Worm (Caenorhabditis elegans) whole organism, L3 larva: ENCODE data around the gene blos-4.

ENCODE experiments used
- R02D3.7 ChIP-seq: fragments of 150-350 bp; optimal IDR thresholded peaks from 2 replicates; lab custom pipeline; 2014; ENCODE audit warnings: missing biosample characterization, missing genetic modification characterization
- ZK546.5 ChIP-seq: sonication (generic microtip); optimal IDR thresholded peaks from 2 replicates; lab custom pipeline; 2017; ENCODE audit warnings: missing biosample characterization, missing genetic modification characterization
- aly-2 ChIP-seq: fragments of 150-350 bp; optimal IDR thresholded peaks from 2 replicates; lab custom pipeline; 2014; ENCODE audit warnings: missing biosample characterization, missing genetic modification characterization
- ama-1 ChIP-seq: fragments of 150-350 bp; optimal IDR thresholded peaks from 2 replicates; lab custom pipeline; 2018
- ceh-16 ChIP-seq: sonication (generic microtip); optimal IDR thresholded peaks from 2 replicates; lab custom pipeline; 2017; ENCODE audit warnings: missing biosample characterization, missing genetic modification characterization
- ceh-28 ChIP-seq: fragments of 150-350 bp; optimal IDR thresholded peaks from 2 replicates; lab custom pipeline; 2014; ENCODE audit warnings: missing biosample characterization, missing genetic modification reagents, missing genetic modification characterization
- ceh-82 ChIP-seq: fragments of 150-350 bp; optimal IDR thresholded peaks from 2 replicates; lab custom pipeline; 2014; ENCODE audit warnings: missing biosample characterization, missing genetic modification characterization
- ceh-9 ChIP-seq: sonication (generic microtip); optimal IDR thresholded peaks from 2 replicates; lab custom pipeline; 2018; ENCODE audit warnings: missing biosample characterization, missing genetic modification characterization
- daf-12 ChIP-seq: fragments of 150-350 bp; optimal IDR thresholded peaks from 2 replicates; lab custom pipeline; 2014; ENCODE audit warnings: missing biosample characterization, missing genetic modification reagents, missing genetic modification characterization
- egl-27 ChIP-seq: sonication (generic microtip); optimal IDR thresholded peaks from 4 replicates; lab custom pipeline; 2017; ENCODE audit warnings: missing biosample characterization, missing genetic modification reagents, missing genetic modification characterization
- egl-5 ChIP-seq: fragments of 150-350 bp; optimal IDR thresholded peaks from 2 replicates; lab custom pipeline; 2017; ENCODE audit warnings: missing biosample characterization, missing genetic modification reagents, missing genetic modification characterization, inconsistent platforms
- elt-1 ChIP-seq: fragments of 150-350 bp; optimal IDR thresholded peaks from 2 replicates; lab custom pipeline; 2014; ENCODE audit warnings: missing biosample characterization, missing genetic modification characterization
- elt-2 ChIP-seq: sonication (generic microtip); optimal IDR thresholded peaks from 2 replicates; lab custom pipeline; 2016; ENCODE audit warnings: missing genetic modification reagents, mild to moderate bottlenecking, missing genetic modification characterization, missing compliant biosample characterization
- elt-3 ChIP-seq, 3 experiments: fragments of 150-350 bp in 1 of 3; sonication (generic microtip) in 2 of 3; optimal IDR thresholded peaks; 2 replicates in 2 of 3; 4 replicates in 1 of 3; lab custom pipeline; 2014 to 2017; ENCODE audit warnings: missing biosample characterization in 3 of 3, missing genetic modification characterization in 3 of 3
- eor-1 ChIP-seq, 2 experiments: fragments of 150-350 bp; optimal IDR thresholded peaks; 2 replicates each; lab custom pipeline; 2014 to 2018; ENCODE audit warnings: missing biosample characterization in 2 of 2, missing genetic modification characterization in 2 of 2
- fkh-10 ChIP-seq: sonication (generic microtip); optimal IDR thresholded peaks from 2 replicates; lab custom pipeline; 2017; ENCODE audit warnings: missing biosample characterization, missing genetic modification reagents, missing genetic modification characterization
- fos-1 ChIP-seq: fragments of 150-350 bp; optimal IDR thresholded peaks from 2 replicates; lab custom pipeline; 2014; ENCODE audit warnings: missing biosample characterization, missing genetic modification characterization
- hmg-11 ChIP-seq: sonication (generic microtip); optimal IDR thresholded peaks from 2 replicates; lab custom pipeline; 2016; ENCODE audit warnings: missing genetic modification characterization, missing compliant biosample characterization
- jun-1 ChIP-seq: fragments of 150-350 bp; optimal IDR thresholded peaks from 2 replicates; lab custom pipeline; 2014; ENCODE audit warnings: missing biosample characterization, missing genetic modification reagents, missing genetic modification characterization
- lin-15B ChIP-seq: fragments of 150-350 bp; optimal IDR thresholded peaks from 2 replicates; lab custom pipeline; 2014; ENCODE audit warnings: missing biosample characterization, missing genetic modification characterization
- lin-39 ChIP-seq: fragments of 150-350 bp; optimal IDR thresholded peaks from 2 replicates; lab custom pipeline; 2018; ENCODE audit warnings: missing biosample characterization, missing genetic modification reagents, missing genetic modification characterization
- lsy-12 ChIP-seq: sonication (generic microtip); optimal IDR thresholded peaks from 2 replicates; lab custom pipeline; 2016; ENCODE audit warnings: mild to moderate bottlenecking, missing genetic modification characterization, missing compliant biosample characterization
- mdl-1 ChIP-seq: fragments of 150-350 bp; optimal IDR thresholded peaks from 2 replicates; lab custom pipeline; 2014; ENCODE audit warnings: missing biosample characterization, missing genetic modification characterization
- mml-1 ChIP-seq: fragments of 150-350 bp; sonication (generic microtip); optimal IDR thresholded peaks from 3 replicates; lab custom pipeline; 2014; ENCODE audit warnings: missing biosample characterization, missing genetic modification characterization
- nfya-1 ChIP-seq: sonication (generic microtip); optimal IDR thresholded peaks from 2 replicates; lab custom pipeline; 2017; ENCODE audit warnings: missing genetic modification characterization, mild to moderate bottlenecking, missing compliant biosample characterization, antibody characterized with exemption, moderate library complexity; ENCODE audit not compliant: insufficient read depth
- nhr-11 ChIP-seq: fragments of 150-350 bp; optimal IDR thresholded peaks from 2 replicates; lab custom pipeline; 2014; ENCODE audit warnings: missing biosample characterization, missing genetic modification characterization
- nhr-12 ChIP-seq: fragments of 150-350 bp; optimal IDR thresholded peaks from 2 replicates; lab custom pipeline; 2014; ENCODE audit warnings: missing biosample characterization, missing genetic modification characterization
- nhr-23 ChIP-seq: fragments of 150-350 bp; optimal IDR thresholded peaks from 2 replicates; lab custom pipeline; 2014; ENCODE audit warnings: missing biosample characterization, missing genetic modification reagents, missing genetic modification characterization
- nhr-237 ChIP-seq: fragments of 150-350 bp; optimal IDR thresholded peaks from 2 replicates; lab custom pipeline; 2014; ENCODE audit warnings: missing biosample characterization, missing genetic modification characterization
- nhr-25 ChIP-seq: sonication (generic microtip); optimal IDR thresholded peaks from 2 replicates; lab custom pipeline; 2017; ENCODE audit warnings: missing biosample characterization, missing genetic modification characterization
- nhr-28 ChIP-seq: fragments of 150-350 bp; optimal IDR thresholded peaks from 2 replicates; lab custom pipeline; 2014; ENCODE audit warnings: missing biosample characterization, missing genetic modification characterization
- nhr-43 ChIP-seq: sonication (generic microtip); optimal IDR thresholded peaks from 2 replicates; lab custom pipeline; 2016; ENCODE audit warnings: mild to moderate bottlenecking, missing genetic modification characterization, missing compliant biosample characterization; ENCODE audit not compliant: poor library complexity, severe bottlenecking
- nhr-67 ChIP-seq: fragments of 150-350 bp; optimal IDR thresholded peaks from 2 replicates; lab custom pipeline; 2014; ENCODE audit warnings: missing biosample characterization, missing genetic modification characterization
- nhr-76 ChIP-seq: fragments of 150-350 bp; sonication (generic microtip); optimal IDR thresholded peaks from 5 replicates; lab custom pipeline; 2014; ENCODE audit warnings: missing biosample characterization, missing genetic modification characterization
- nhr-77 ChIP-seq: fragments of 150-350 bp; optimal IDR thresholded peaks from 2 replicates; lab custom pipeline; 2014; ENCODE audit warnings: missing biosample characterization, missing genetic modification characterization
- pha-4 ChIP-seq: fragments of 150-350 bp; optimal IDR thresholded peaks from 2 replicates; lab custom pipeline; 2014; ENCODE audit warnings: missing biosample characterization, missing genetic modification reagents, missing genetic modification characterization
- pqm-1 ChIP-seq: fragments of 150-350 bp; optimal IDR thresholded peaks from 2 replicates; lab custom pipeline; 2017; ENCODE audit warnings: missing biosample characterization, missing genetic modification characterization, inconsistent platforms
- sea-2 ChIP-seq: fragments of 150-350 bp; sonication (generic microtip); optimal IDR thresholded peaks from 4 replicates; lab custom pipeline; 2014; ENCODE audit warnings: missing biosample characterization, missing genetic modification reagents, missing genetic modification characterization
- skn-1 ChIP-seq: fragments of 150-350 bp; optimal IDR thresholded peaks from 2 replicates; lab custom pipeline; 2014; ENCODE audit warnings: missing biosample characterization, missing genetic modification characterization
- snpc-4 ChIP-seq: fragments of 150-350 bp; optimal IDR thresholded peaks from 2 replicates; lab custom pipeline; 2014; ENCODE audit warnings: missing biosample characterization, missing genetic modification characterization
- tbx-2 ChIP-seq: sonication (generic microtip); optimal IDR thresholded peaks from 2 replicates; lab custom pipeline; 2016; ENCODE audit warnings: mild to moderate bottlenecking, missing genetic modification characterization, missing compliant biosample characterization
- unc-39 ChIP-seq: sonication (generic microtip); optimal IDR thresholded peaks from 4 replicates; lab custom pipeline; 2017; ENCODE audit warnings: missing biosample characterization, missing genetic modification characterization
- unc-62 ChIP-seq: fragments of 150-350 bp; sonication (generic microtip); optimal IDR thresholded peaks from 4 replicates; lab custom pipeline; 2014; ENCODE audit warnings: missing biosample characterization, missing genetic modification reagents, missing genetic modification characterization
- zag-1 ChIP-seq: fragments of 150-350 bp; optimal IDR thresholded peaks from 2 replicates; lab custom pipeline; 2014; ENCODE audit warnings: missing biosample characterization, missing genetic modification characterization
- ztf-11 ChIP-seq: fragments of 150-350 bp; optimal IDR thresholded peaks from 2 replicates; lab custom pipeline; 2014; ENCODE audit warnings: missing biosample characterization, missing genetic modification characterization
- ztf-4 ChIP-seq: fragments of 150-350 bp; optimal IDR thresholded peaks from 2 replicates; lab custom pipeline; 2014; ENCODE audit warnings: missing biosample characterization, missing genetic modification characterization

The blos-4 gene

DNA sequence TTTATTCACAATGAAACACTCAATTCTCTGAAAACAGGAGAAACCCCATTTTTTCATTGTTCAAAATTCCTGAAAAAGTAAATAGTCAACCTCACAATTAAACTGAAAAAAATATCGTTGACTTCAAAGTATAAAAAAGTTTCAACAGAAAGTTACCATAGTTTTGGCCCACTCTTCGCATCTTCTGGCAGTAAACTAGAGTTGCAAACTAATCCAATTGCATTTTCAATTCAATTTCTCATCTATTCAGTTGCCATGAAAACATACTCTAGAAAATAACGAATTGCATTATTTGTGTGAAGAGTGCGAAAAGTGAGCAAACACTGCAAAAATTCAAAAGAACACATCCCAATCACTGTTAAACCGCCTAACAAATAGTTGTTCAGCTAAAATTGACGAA lies 18.6 kb downstream of the blos-4 start, which contains the start of gene F13H8.3:
Gene F13H8.3 (plus strand): TSS at position 301 of the 400 bp plus-strand sequence.
- TF ChIP-seq R02D3.7 (tag; lab: Kevin White, UChicago) (no peak), ZK546.5 (tag; lab: Kevin White, UChicago) (no peak), ztf-4 (tag; lab: Kevin White, UChicago) (no peak), ceh-9 (tag; lab: Kevin White, UChicago) (no peak), snpc-4 (tag; lab: Kevin White, UChicago) (no peak)
- TF ChIP-seq, all 47 proteins: peak for 0

DNA sequence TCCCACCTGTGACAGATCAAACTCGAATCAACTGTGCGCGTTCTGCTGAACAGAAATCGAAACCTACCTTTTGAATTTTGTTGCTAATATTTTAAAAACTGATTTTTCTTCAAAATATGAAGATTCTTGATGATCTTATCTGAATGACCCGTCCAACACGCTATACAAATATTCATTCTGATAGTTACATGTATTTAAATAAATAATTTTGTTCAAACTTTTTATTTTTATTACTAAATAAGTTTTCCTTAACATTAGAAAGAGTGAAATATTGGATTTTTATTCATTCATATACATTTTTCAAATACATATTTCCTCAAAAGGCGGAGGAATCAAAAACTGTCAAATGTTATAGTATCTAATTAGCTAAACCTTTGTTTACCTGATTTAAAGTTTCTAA lies 22.9 kb downstream of the blos-4 start, which contains the start of gene F13H8.8:
Gene F13H8.8 (minus strand): TSS at position 101 of the 400 bp plus-strand sequence.
- no peak for TF ChIP-seq ceh-82 (tag; lab: Kevin White, UChicago)
- TF ChIP-seq nhr-76 (tag; lab: Kevin White, UChicago): no peak
- TF ChIP-seq nhr-43: no peak
- no peak for TF ChIP-seq eor-1 (tag; optimal IDR thresholded peaks at IDR 0.05; lab: Kevin White, UChicago)
- no peak for TF ChIP-seq nhr-25 (tag; lab: Kevin White, UChicago)
- no peak for TF ChIP-seq fkh-10 (GFP tag; lab: Kevin White, UChicago)
- TF ChIP-seq ZK546.5 (tag; lab: Kevin White, UChicago): no peak
- TF ChIP-seq snpc-4 (tag; lab: Kevin White, UChicago): no peak
- no peak for TF ChIP-seq lin-15B
- no peak for TF ChIP-seq ztf-4 (tag; lab: Kevin White, UChicago)
- TF ChIP-seq egl-5: no peak
- TF ChIP-seq elt-3 (tag; optimal IDR thresholded peaks at IDR 0.05; lab: Kevin White, UChicago): no peak
- TF ChIP-seq R02D3.7 (tag; lab: Kevin White, UChicago): no peak
- no peak for TF ChIP-seq nfya-1

DNA sequence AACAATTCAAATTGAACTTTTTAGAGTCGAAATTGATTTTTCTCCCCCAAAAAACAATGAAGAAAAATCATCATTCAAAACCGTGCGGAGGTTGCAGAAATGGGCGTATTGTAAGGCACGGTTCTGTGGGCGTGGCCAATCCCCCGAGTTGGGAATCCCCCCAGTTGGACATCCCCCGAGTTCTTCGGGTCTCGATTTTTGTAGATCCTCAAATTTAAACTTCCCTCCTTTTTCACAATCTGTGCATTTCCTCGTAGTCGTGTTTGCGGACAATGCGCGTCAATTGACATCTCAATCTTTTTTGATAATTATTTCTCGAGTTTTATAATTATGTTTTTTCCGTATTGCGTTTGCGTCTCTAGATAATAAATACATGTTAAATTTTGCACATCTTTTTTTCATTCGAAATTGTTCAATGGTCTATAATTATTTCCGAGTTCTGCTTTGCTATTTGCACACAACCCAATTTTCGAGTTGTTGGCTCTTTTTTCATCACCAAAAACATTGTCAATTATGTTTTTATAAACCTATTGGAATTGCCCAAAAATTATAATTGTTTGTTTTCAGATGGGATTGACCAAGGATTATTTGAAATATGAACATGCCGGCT lies 24.9 kb downstream of the blos-4 start, which contains the start of gene F13H8.2:
Gene F13H8.2 (plus strand): TSS at position 560 of the 610 bp plus-strand sequence.
- TF ChIP-seq nhr-23 (tag; lab: Kevin White, UChicago) (peak; percentile 80), pha-4 (tag; lab: Kevin White, UChicago) (peak; percentile 85), mdl-1 (no peak), ztf-11 (tag; lab: Kevin White, UChicago) (no peak), lsy-12 (peak; percentile 54), nhr-12 (tag; lab: Kevin White, UChicago) (no peak), nhr-11 (tag; lab: Kevin White, UChicago) (no peak), eor-1 (tag; optimal IDR thresholded peaks at IDR 0.05; lab: Kevin White, UChicago) (no peak), nhr-237 (tag; lab: Kevin White, UChicago) (no peak), pqm-1 (tag; lab: Kevin White, UChicago) (no peak), R02D3.7 (tag; lab: Kevin White, UChicago) (peak; percentile 55), sea-2 (GFP tag; lab: Kevin White, UChicago) (no peak), fkh-10 (GFP tag; lab: Kevin White, UChicago) (no peak), nhr-76 (tag; lab: Kevin White, UChicago) (no peak), elt-3 (tag; optimal IDR thresholded peaks at IDR 0.05; lab: Kevin White, UChicago) (no peak), nhr-77 (tag; lab: Kevin White, UChicago) (no peak), ama-1 (lab: Kevin White, UChicago) (no peak), egl-27 (tag; lab: Kevin White, UChicago) (no peak), fos-1 (no peak), ceh-28 (tag; lab: Kevin White, UChicago) (peak; percentile 69), lin-39 (tag; lab: Kevin White, UChicago) (peak; percentile 39), snpc-4 (tag; lab: Kevin White, UChicago) (peak; percentile 29), skn-1 (tag; lab: Kevin White, UChicago) (no peak), ceh-16 (tag; lab: Kevin White, UChicago) (no peak), egl-5 (peak; percentile 59), aly-2 (tag; lab: Kevin White, UChicago) (no peak), lin-15B (peak; percentile 72), daf-12 (tag; lab: Kevin White, UChicago) (no peak), ZK546.5 (tag; lab: Kevin White, UChicago) (no peak), unc-62 (GFP tag; lab: Kevin White, UChicago) (no peak), elt-1 (no peak), nfya-1 (peak; percentile 85), nhr-43 (peak; percentile 71), hmg-11 (tag; lab: Kevin White, UChicago) (peak; percentile 59), mml-1 (no peak), tbx-2 (tag; lab: Kevin White, UChicago) (peak; percentile 63), nhr-25 (tag; lab: Kevin White, UChicago) (peak; percentile 63), elt-2 (peak; percentile 51), ztf-4 (tag; lab: Kevin White, UChicago) (no peak), unc-39 (no peak), zag-1 (tag; lab: Kevin White, UChicago) (no peak), ceh-9 (tag; lab: Kevin White, UChicago) (no peak), jun-1 (tag; lab: Kevin White, UChicago) (peak; percentile 40), nhr-28 (tag; lab: Kevin White, UChicago) (no peak), nhr-67 (tag; lab: Kevin White, UChicago) (no peak)
